Fruit fly (Drosophila melanogaster): Measurements from ENCODE around the gene CG9377.

Gene CG9377

DNA sequence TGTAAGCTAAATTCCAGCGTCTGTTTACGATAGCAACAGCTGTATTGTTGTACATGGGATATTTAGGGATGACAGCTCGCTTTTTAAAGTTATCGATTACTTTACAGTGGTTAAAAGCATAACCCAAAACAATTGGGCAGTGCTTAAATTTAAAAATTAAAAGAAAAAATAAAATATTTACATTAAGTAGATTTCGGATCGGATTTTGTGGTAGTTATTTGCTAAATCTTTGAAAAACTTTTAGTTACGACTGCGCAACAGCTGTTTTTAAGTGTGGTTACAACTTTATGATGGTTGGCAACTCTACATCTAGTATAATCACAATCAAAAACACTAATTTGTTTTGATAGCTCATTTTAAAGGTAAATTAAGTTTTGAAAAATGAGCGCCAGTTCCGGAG is 25.9 kb upstream of the CG9377 start, which contains the start of the genes Ing5 and CG7099 (continued):
- TF ChIP-seq peb (GFP tag; IDR thresholded peaks at IDR 0.05) (peak; percentile 94), CG14965 (GFP tag; optimal IDR thresholded peaks at IDR 0.05; ENCODE audit: borderline replicate concordance) (no peak), toy (GFP tag; IDR thresholded peaks at IDR 0.05) (peak; percentile 87), CG5245 (GFP tag; optimal IDR thresholded peaks at IDR 0.05) (peak; percentile 95), CG14441 (GFP tag; IDR thresholded peaks at IDR 0.05) (peak; percentile 98), gsb (GFP tag; IDR thresholded peaks at IDR 0.05) (peak; percentile 89), CHES-1-like (GFP tag; optimal IDR thresholded peaks at IDR 0.05) (peak; percentile 88), cad (GFP tag; optimal IDR thresholded peaks at IDR 0.05) (no peak), Max (GFP tag; optimal IDR thresholded peaks at IDR 0.05) (peak; percentile 98), al (GFP tag; IDR thresholded peaks at IDR 0.05) (peak; percentile 97), pita (GFP tag; optimal IDR thresholded peaks at IDR 0.05) (no peak), pum (GFP tag; optimal IDR thresholded peaks at IDR 0.05) (peak; percentile 89), sens (GFP tag) (peak; percentile 99), CG15514 (GFP tag; optimal IDR thresholded peaks at IDR 0.05) (peak; percentile 92), abd-A (tag; optimal IDR thresholded peaks at IDR 0.05) (no peak), CG17829 (tag; optimal IDR thresholded peaks at IDR 0.05) (peak; percentile 97), sob (GFP tag; IDR thresholded peaks at IDR 0.05) (peak; percentile 98), hkb (optimal IDR thresholded peaks at IDR 0.05) (no peak), hkb (GFP tag; IDR thresholded peaks at IDR 0.05) (peak; percentile 95), Atf6 (GFP tag; IDR thresholded peaks at IDR 0.05) (peak; percentile 96), klu (GFP tag; IDR thresholded peaks at IDR 0.05) (peak; percentile 93), Mrtf (GFP tag; IDR thresholded peaks at IDR 0.05) (peak; percentile 94), Hmx (GFP tag; optimal IDR thresholded peaks at IDR 0.05) (peak; percentile 88), oc (tag; optimal IDR thresholded peaks at IDR 0.05) (peak; percentile 94), fd64A (GFP tag; optimal IDR thresholded peaks at IDR 0.05) (peak; percentile 77), CG30431 (GFP tag; optimal IDR thresholded peaks at IDR 0.05) (peak; percentile 94), Hand (GFP tag; optimal IDR thresholded peaks at IDR 0.05) (peak; percentile 81), CG7987 (GFP tag; optimal IDR thresholded peaks at IDR 0.05) (peak; percentile 89), gcm (GFP tag; optimal IDR thresholded peaks at IDR 0.05) (peak; percentile 93), CG31388 (GFP tag; optimal IDR thresholded peaks at IDR 0.05) (peak; percentile 92), her (GFP tag; optimal IDR thresholded peaks at IDR 0.05) (peak; percentile 69), CG18599 (GFP tag; optimal IDR thresholded peaks at IDR 0.05) (peak; percentile 96), ranshi (GFP tag; IDR thresholded peaks at IDR 0.05) (peak; percentile 97), CG11247 (GFP tag; IDR thresholded peaks at IDR 0.05) (peak; percentile 95), CG2116 (GFP tag; optimal IDR thresholded peaks at IDR 0.05) (peak; percentile 89), CG9817 (tag; optimal IDR thresholded peaks at IDR 0.05) (peak; percentile 97), Fer2 (tag; optimal IDR thresholded peaks at IDR 0.05) (peak; percentile 95), CG17612 (GFP tag; IDR thresholded peaks at IDR 0.05) (peak; percentile 86), CG13123 (GFP tag; optimal IDR thresholded peaks at IDR 0.05) (peak; percentile 95), trem (tag; optimal IDR thresholded peaks at IDR 0.05) (peak; percentile 95), CG1832 (GFP tag; optimal IDR thresholded peaks at IDR 0.05) (no peak), CG10654 (GFP tag; optimal IDR thresholded peaks at IDR 0.05) (peak; percentile 96), CG6654 (GFP tag; optimal IDR thresholded peaks at IDR 0.05) (peak; percentile 80), CG18011 (GFP tag; optimal IDR thresholded peaks at IDR 0.05) (peak; percentile 87), CTCF (GFP tag; optimal IDR thresholded peaks at IDR 0.05) (peak; percentile 60), caup (GFP tag; optimal IDR thresholded peaks at IDR 0.05; ENCODE audit: severe bottlenecking) (peak; percentile 95), MTF-1 (GFP tag; optimal IDR thresholded peaks at IDR 0.05; ENCODE audit: borderline replicate concordance) (peak; percentile 83), dmrt99B (tag; optimal IDR thresholded peaks at IDR 0.05) (peak; percentile 93), Oli (tag; optimal IDR thresholded peaks at IDR 0.05) (peak; percentile 94), CG32532 (GFP tag; IDR thresholded peaks at IDR 0.05) (peak; percentile 98), Eip74EF (GFP tag; optimal IDR thresholded peaks at IDR 0.05) (no peak), CG2712 (tag; optimal IDR thresholded peaks at IDR 0.05) (peak; percentile 97)

All from whole organism, embryonic.